Fruit fly (Drosophila melanogaster): Measurements from ENCODE around the gene bbx.

The bbx gene

DNA sequence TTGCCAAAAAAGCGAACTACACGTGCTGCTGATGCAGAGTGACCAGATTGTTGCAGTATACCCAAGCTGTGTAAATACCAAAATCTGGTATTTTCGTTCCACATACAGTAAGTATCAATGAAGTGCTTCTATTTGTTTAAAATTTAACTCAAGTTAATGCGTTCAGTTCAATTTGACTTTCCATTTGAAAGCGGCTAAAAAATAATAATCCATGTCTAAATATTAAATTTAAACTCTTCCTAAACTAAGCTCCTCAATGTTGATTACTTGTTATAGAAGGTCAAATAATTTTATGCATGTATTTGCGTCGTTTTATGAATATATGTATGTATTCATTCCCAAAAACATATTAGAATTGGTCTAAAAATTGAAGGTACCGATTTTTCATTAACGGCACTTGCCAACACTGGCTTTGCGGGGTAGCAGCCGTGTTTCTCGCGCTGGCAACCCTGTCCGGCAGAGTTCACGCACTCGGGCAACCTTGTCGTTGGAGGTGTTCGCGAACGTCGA, 13.0 kb upstream of the bbx start, which contains the start of the genes peng and sol (continued):
- TF ChIP-seq CG17359 (tag; optimal IDR thresholded peaks at IDR 0.05) = peak; percentile 60
- peak; percentile 71 for TF ChIP-seq CG3281 (GFP tag; optimal IDR thresholded peaks at IDR 0.05)
- peak; percentile 78 for TF ChIP-seq Ptx1 (GFP tag; IDR thresholded peaks at IDR 0.05)
- TF ChIP-seq fd102C (GFP tag; optimal IDR thresholded peaks at IDR 0.05) = no peak
- TF ChIP-seq CG1233 (GFP tag; optimal IDR thresholded peaks at IDR 0.05) = peak; percentile 49
- TF ChIP-seq Bgb (GFP tag; IDR thresholded peaks at IDR 0.05; ENCODE audit: partially characterized antibody) = no peak
- no peak for TF ChIP-seq CrebB (tag; optimal IDR thresholded peaks at IDR 0.05)
- TF ChIP-seq ci (GFP tag; IDR thresholded peaks at IDR 0.05) = peak; percentile 51; the same call in 1 of the 3 replicates
- no peak for TF ChIP-seq CG2199 (GFP tag; IDR thresholded peaks at IDR 0.05)
- no peak for TF ChIP-seq CG15479 (GFP tag; optimal IDR thresholded peaks at IDR 0.05)
- peak; percentile 84; the same call in 2 of the 3 replicates for TF ChIP-seq CG17361 (GFP tag; IDR thresholded peaks at IDR 0.05)
- peak; percentile 36 for TF ChIP-seq Mes4 (GFP tag; optimal IDR thresholded peaks at IDR 0.05)
- no peak for TF ChIP-seq CG34224 (GFP tag; IDR thresholded peaks at IDR 0.05; ENCODE audit: partially characterized antibody)
- no peak for TF ChIP-seq yki (optimal IDR thresholded peaks at IDR 0.05)
- TF ChIP-seq hb (GFP tag; IDR thresholded peaks at IDR 0.05; ENCODE audit: partially characterized antibody) = no peak
- no peak for TF ChIP-seq sim (GFP tag; IDR thresholded peaks at IDR 0.05)
- no peak for TF ChIP-seq z (GFP tag; IDR thresholded peaks at IDR 0.05)
- no peak for TF ChIP-seq CG17912 (GFP tag; optimal IDR thresholded peaks at IDR 0.05)
- no peak for TF ChIP-seq CG31365 (tag; optimal IDR thresholded peaks at IDR 0.05)
- TF ChIP-seq CG31388 (GFP tag; optimal IDR thresholded peaks at IDR 0.05) = peak; percentile 17
- peak; percentile 51 for TF ChIP-seq NC2β (GFP tag; optimal IDR thresholded peaks at IDR 0.05)
- peak; percentile 57; the same call in 1 of the 2 replicates for TF ChIP-seq ranshi (GFP tag; IDR thresholded peaks at IDR 0.05)
- no peak for TF ChIP-seq CG17568 (GFP tag; optimal IDR thresholded peaks at IDR 0.05)
- TF ChIP-seq ab (GFP tag; optimal IDR thresholded peaks at IDR 0.05) = peak; percentile 15
- TF ChIP-seq Xrp1 (GFP tag; IDR thresholded peaks at IDR 0.05) = peak; percentile 56
- peak; percentile 89 for TF ChIP-seq CG2120 (GFP tag; optimal IDR thresholded peaks at IDR 0.05)
- TF ChIP-seq HLH3B (GFP tag; IDR thresholded peaks at IDR 0.05) = peak; percentile 27; the same call in 1 of the 2 replicates
- TF ChIP-seq CG1603 (tag; optimal IDR thresholded peaks at IDR 0.05) = peak; percentile 42
- TF ChIP-seq p53 (GFP tag; optimal IDR thresholded peaks at IDR 0.05) = no peak
- TF ChIP-seq tgo (GFP tag; IDR thresholded peaks at IDR 0.05) = peak; percentile 73
- peak; percentile 46 for TF ChIP-seq trh (GFP tag; optimal IDR thresholded peaks at IDR 0.05)
- TF ChIP-seq CG3726 (GFP tag; IDR thresholded peaks at IDR 0.05) = no peak
- peak; percentile 6 for TF ChIP-seq CG3995 (GFP tag; optimal IDR thresholded peaks at IDR 0.05)
- TF ChIP-seq Nf-YC (tag; optimal IDR thresholded peaks at IDR 0.05) = peak; percentile 48
- peak; percentile 22; the same call in 1 of the 3 replicates for TF ChIP-seq croc (GFP tag; conservative IDR thresholded peaks at IDR 0.05)
- TF ChIP-seq dan (GFP tag; IDR thresholded peaks at IDR 0.05) = no peak
- TF ChIP-seq Fer1 (GFP tag; optimal IDR thresholded peaks at IDR 0.05) = peak; percentile 72
- 0 out of 2 replicates have a peak, but pooled peaks have one; percentile 4 for TF ChIP-seq sens-2 (GFP tag; IDR thresholded peaks at IDR 0.05)
- TF ChIP-seq CG3065 (GFP tag; optimal IDR thresholded peaks at IDR 0.05) = peak; percentile 7
- TF ChIP-seq Trl (optimal IDR thresholded peaks at IDR 0.05) = no peak
- TF ChIP-seq Trl (GFP tag; optimal IDR thresholded peaks at IDR 0.05) = peak; percentile 58
- TF ChIP-seq CG12391 (tag; optimal IDR thresholded peaks at IDR 0.05) = peak; percentile 84
- no peak for TF ChIP-seq Sry-β (GFP tag; optimal IDR thresholded peaks at IDR 0.05)
- TF ChIP-seq CG4854 (GFP tag; optimal IDR thresholded peaks at IDR 0.05) = peak; percentile 29
- peak; percentile 21 for TF ChIP-seq CG10431 (GFP tag; optimal IDR thresholded peaks at IDR 0.05)
- TF ChIP-seq Ravus (GFP tag; IDR thresholded peaks at IDR 0.05) = no peak
- TF ChIP-seq Hr3 (GFP tag; optimal IDR thresholded peaks at IDR 0.05) = peak; percentile 76
- TF ChIP-seq unpg (GFP tag; optimal IDR thresholded peaks at IDR 0.05) = peak; percentile 66
- 0 out of 2 replicates have a peak, but pooled peaks have one; percentile 31 for TF ChIP-seq CG7372 (GFP tag; IDR thresholded peaks at IDR 0.05)
- peak; percentile 54 for TF ChIP-seq CG17829 (tag; optimal IDR thresholded peaks at IDR 0.05)
- peak; percentile 38 for TF ChIP-seq CG6854 (GFP tag; optimal IDR thresholded peaks at IDR 0.05)
- no peak for TF ChIP-seq Sox100B (GFP tag; optimal IDR thresholded peaks at IDR 0.05)

All from whole organism, embryonic.